Fruit fly (Drosophila melanogaster): Measurements from ENCODE around the gene CG43098.

The CG43098 gene

dm6 chr3L:3617252-3617651 is 41.6 kb upstream of the CG43098 start (continued):
- TF ChIP-seq gfzf (GFP tag; optimal IDR thresholded peaks at IDR 0.05) (no peak), Ets65A (GFP tag) (peak; percentile 96), CG2120 (GFP tag; optimal IDR thresholded peaks at IDR 0.05) (peak; percentile 50), ssp (GFP tag; IDR thresholded peaks at IDR 0.05) (peak; percentile 74), wdn (GFP tag; IDR thresholded peaks at IDR 0.05) (no peak), hbn (GFP tag; IDR thresholded peaks at IDR 0.05; ENCODE audit: partially characterized antibody) (no peak), CG10431 (GFP tag; optimal IDR thresholded peaks at IDR 0.05) (peak; percentile 52), zfh1 (GFP tag; IDR thresholded peaks at IDR 0.05) (peak; percentile 94), gsb-n (tag; optimal IDR thresholded peaks at IDR 0.05) (peak; percentile 93), CG13123 (GFP tag; optimal IDR thresholded peaks at IDR 0.05) (peak; percentile 28), CG9932 (GFP tag; IDR thresholded peaks at IDR 0.05) (peak; percentile 36; the same call in 1 of the 2 replicates), D19A (tag; optimal IDR thresholded peaks at IDR 0.05) (peak; percentile 81), Taf1 (GFP tag; IDR thresholded peaks at IDR 0.05) (peak; percentile 38; the same call in 1 of the 2 replicates), Hand (GFP tag; optimal IDR thresholded peaks at IDR 0.05) (no peak), Mrtf (GFP tag; IDR thresholded peaks at IDR 0.05) (0 out of 3 replicates have a peak, but pooled peaks have one; percentile 51), sd (tag; optimal IDR thresholded peaks at IDR 0.05) (peak; percentile 15), mam (GFP tag; optimal IDR thresholded peaks at IDR 0.05) (peak; percentile 33), Max (GFP tag; optimal IDR thresholded peaks at IDR 0.05) (peak; percentile 54), bab2 (GFP tag; optimal IDR thresholded peaks at IDR 0.05) (peak; percentile 70), ab (GFP tag; optimal IDR thresholded peaks at IDR 0.05) (peak; percentile 12), pnt (GFP tag; optimal IDR thresholded peaks at IDR 0.05) (peak; percentile 81), tin (GFP tag; optimal IDR thresholded peaks at IDR 0.05) (peak; percentile 81), CG9797 (GFP tag; optimal IDR thresholded peaks at IDR 0.05) (peak; percentile 2), cad (GFP tag; optimal IDR thresholded peaks at IDR 0.05) (no peak), B-H1 (GFP tag; IDR thresholded peaks at IDR 0.05) (peak; percentile 52; the same call in 2 of the 3 replicates), Mes4 (GFP tag; optimal IDR thresholded peaks at IDR 0.05) (peak; percentile 86), yki (optimal IDR thresholded peaks at IDR 0.05) (no peak), CG2875 (GFP tag; optimal IDR thresholded peaks at IDR 0.05) (peak; percentile 82), eve (GFP tag; optimal IDR thresholded peaks at IDR 0.05) (peak in 1 of 2 experiments; percentile 65), CG1832 (GFP tag; optimal IDR thresholded peaks at IDR 0.05) (no peak), Abd-B (GFP tag; optimal IDR thresholded peaks at IDR 0.05) (peak; percentile 72), Deaf1 (tag; optimal IDR thresholded peaks at IDR 0.05) (peak; percentile 33), CG9817 (tag; optimal IDR thresholded peaks at IDR 0.05) (peak; percentile 40), her (GFP tag; optimal IDR thresholded peaks at IDR 0.05) (peak; percentile 56), chn (GFP tag; optimal IDR thresholded peaks at IDR 0.05) (peak; percentile 88), CG16863 (GFP tag; optimal IDR thresholded peaks at IDR 0.05) (peak; percentile 80), CG17612 (GFP tag; IDR thresholded peaks at IDR 0.05) (peak; percentile 38; the same call in 1 of the 2 replicates), Camta (GFP tag; optimal IDR thresholded peaks at IDR 0.05) (peak; percentile 26), salm (tag; optimal IDR thresholded peaks at IDR 0.05) (no peak), abd-A (tag; optimal IDR thresholded peaks at IDR 0.05) (no peak), CkIIα-i1 (GFP tag; IDR thresholded peaks at IDR 0.05) (no peak), nmo (GFP tag; optimal IDR thresholded peaks at IDR 0.05) (peak; percentile 90), CG12071 (GFP tag; optimal IDR thresholded peaks at IDR 0.05) (peak; percentile 8), Nf-YA (GFP tag; IDR thresholded peaks at IDR 0.05) (peak; percentile 70), CG16813 (GFP tag; IDR thresholded peaks at IDR 0.05; ENCODE audit: partially characterized antibody) (no peak), eyg (GFP tag; optimal IDR thresholded peaks at IDR 0.05) (peak; percentile 26), CG31388 (GFP tag; optimal IDR thresholded peaks at IDR 0.05) (peak; percentile 16), E2f1 (GFP tag; IDR thresholded peaks at IDR 0.05) (peak; percentile 73), stc (GFP tag; IDR thresholded peaks at IDR 0.05) (peak; percentile 63; the same call in 1 of the 2 replicates), Ssrp (tag; optimal IDR thresholded peaks at IDR 0.05) (peak; percentile 88), nerfin-1 (tag; optimal IDR thresholded peaks at IDR 0.05) (peak; percentile 44), Dp (GFP tag; optimal IDR thresholded peaks at IDR 0.05) (no peak)

Data from whole organism, embryonic.